Fruit fly (Drosophila melanogaster) whole organism, embryonic: Measurements from ENCODE around the gene Pde11.

Experiments
- Ada2b ChIP-seq: fragments of 200-800 bp; sonication (Bioruptor generic); IDR thresholded peaks from 2 replicates; pipeline ENCODE4 v1.3.6; 2022; ENCODE audit warnings: missing biosample characterization, missing genetic modification characterization
- CG11696 ChIP-seq: fragments of 200-800 bp; sonication (Bioruptor generic); IDR thresholded peaks from 2 replicates; pipeline ENCODE4 v1.3.6; 2022; ENCODE audit warnings: missing biosample characterization, missing genetic modification characterization
- CG11723 ChIP-seq: fragments of 200-800 bp; sonication (Bioruptor generic); optimal IDR thresholded peaks from 2 replicates; lab custom pipeline; 2017; ENCODE audit warnings: missing biosample characterization, mild to moderate bottlenecking, missing genetic modification characterization
- CG12104 ChIP-seq: fragments of 200-800 bp; sonication (Bioruptor generic); optimal IDR thresholded peaks from 3 replicates; lab custom pipeline; 2016; ENCODE audit warnings: missing biosample characterization, missing genetic modification characterization
- CG12219 ChIP-seq: fragments of 200-800 bp; sonication (Bioruptor generic); optimal IDR thresholded peaks from 3 replicates; lab custom pipeline; 2018; ENCODE audit warnings: missing biosample characterization, mild to moderate bottlenecking, missing genetic modification characterization
- CG15479 ChIP-seq: fragments of 200-800 bp; sonication (Bioruptor generic); optimal IDR thresholded peaks from 3 replicates; lab custom pipeline; 2019; ENCODE audit warnings: missing biosample characterization, mild to moderate bottlenecking, missing genetic modification characterization, moderate library complexity
- CG30020 ChIP-seq: fragments of 200-800 bp; optimal IDR thresholded peaks from 2 replicates; lab custom pipeline; 2019; ENCODE audit warnings: missing biosample characterization, mild to moderate bottlenecking, missing genetic modification characterization, moderate library complexity
- CG3065 ChIP-seq: fragments of 200-800 bp; sonication (Bioruptor generic); optimal IDR thresholded peaks from 2 replicates; lab custom pipeline; 2016; ENCODE audit warnings: missing biosample characterization, missing genetic modification characterization
- CG33557 ChIP-seq: fragments of 200-800 bp; sonication (Bioruptor generic); optimal IDR thresholded peaks from 2 replicates; lab custom pipeline; 2019; ENCODE audit warnings: missing biosample characterization, mild to moderate bottlenecking, missing genetic modification characterization, moderate library complexity
- CG4360 ChIP-seq: fragments of 200-800 bp; sonication (Bioruptor generic); IDR thresholded peaks from 2 replicates; pipeline ENCODE4 v1.3.6; 2022; ENCODE audit warnings: missing biosample characterization, missing genetic modification characterization
- CG43689 ChIP-seq: fragments of 200-800 bp; sonication (Bioruptor generic); IDR thresholded peaks from 2 replicates; pipeline ENCODE4 v1.3.6; 2022; ENCODE audit warnings: missing biosample characterization, missing genetic modification characterization
- CG6254 ChIP-seq: fragments of 200-800 bp; sonication (Bioruptor generic); optimal IDR thresholded peaks from 3 replicates; lab custom pipeline; 2017; ENCODE audit warnings: mild to moderate bottlenecking, missing biosample characterization, missing genetic modification reagents, missing genetic modification characterization
- CG6791 ChIP-seq: fragments of 200-800 bp; sonication (Bioruptor generic); IDR thresholded peaks from 3 replicates; pipeline ENCODE4 v1.3.6; 2022; ENCODE audit warnings: missing biosample characterization, missing genetic modification characterization; ENCODE audit not compliant: partially characterized antibody
- CG7556 ChIP-seq: fragments of 200-800 bp; sonication (Bioruptor generic); optimal IDR thresholded peaks from 2 replicates; lab custom pipeline; 2017; ENCODE audit warnings: missing biosample characterization, mild to moderate bottlenecking, missing genetic modification characterization
- CG7786 ChIP-seq: fragments of 200-800 bp; sonication (Bioruptor generic); optimal IDR thresholded peaks from 2 replicates; lab custom pipeline; 2016; ENCODE audit warnings: missing biosample characterization, missing genetic modification characterization
- CG7839 ChIP-seq: fragments of 200-800 bp; sonication (Bioruptor generic); optimal IDR thresholded peaks from 3 replicates; lab custom pipeline; 2018; ENCODE audit warnings: missing biosample characterization, mild to moderate bottlenecking, missing genetic modification characterization, moderate library complexity
- CG8281 ChIP-seq: fragments of 200-800 bp; sonication (Bioruptor generic); optimal IDR thresholded peaks from 2 replicates; lab custom pipeline; 2018; ENCODE audit warnings: missing biosample characterization, mild to moderate bottlenecking, missing genetic modification characterization, moderate library complexity
- CG8359 ChIP-seq: fragments of 200-800 bp; sonication (Bioruptor generic); optimal IDR thresholded peaks from 2 replicates; lab custom pipeline; 2017; ENCODE audit warnings: missing biosample characterization, mild to moderate bottlenecking, missing genetic modification characterization, borderline replicate concordance
- CG8478 ChIP-seq: fragments of >200 bp; optimal IDR thresholded peaks from 2 replicates; lab custom pipeline; 2018
- CG8924 ChIP-seq: fragments of 200-800 bp; optimal IDR thresholded peaks from 3 replicates; lab custom pipeline; 2019; ENCODE audit warnings: missing biosample characterization, mild to moderate bottlenecking, missing genetic modification characterization, moderate library complexity
- Dek ChIP-seq: fragments of 200-800 bp; sonication (Bioruptor generic); optimal IDR thresholded peaks from 3 replicates; lab custom pipeline; 2019; ENCODE audit warnings: missing biosample characterization, mild to moderate bottlenecking, missing genetic modification characterization, moderate library complexity
- H2.0 ChIP-seq: fragments of 200-800 bp; sonication (Bioruptor generic); IDR thresholded peaks from 2 replicates; pipeline ENCODE4 v1.3.6; 2022; ENCODE audit warnings: missing biosample characterization, missing genetic modification characterization
- Hmr ChIP-seq: fragments of 200-800 bp; sonication (Bioruptor generic); optimal IDR thresholded peaks from 3 replicates; lab custom pipeline; 2017; ENCODE audit warnings: mild to moderate bottlenecking, missing biosample characterization, missing genetic modification reagents, missing genetic modification characterization
- Hmx ChIP-seq: fragments of 200-800 bp; sonication (Bioruptor generic); optimal IDR thresholded peaks from 2 replicates; lab custom pipeline; 2016; ENCODE audit warnings: missing biosample characterization, missing genetic modification characterization
- Hr3 ChIP-seq: fragments of 200-800 bp; sonication (Bioruptor generic); optimal IDR thresholded peaks from 3 replicates; lab custom pipeline; 2016; ENCODE audit warnings: missing biosample characterization, missing genetic modification characterization
- Hr51 ChIP-seq, 2 experiments: fragments of 200-800 bp; sonication (Bioruptor generic); optimal IDR thresholded peaks; 2 replicates in 1 of 2; 3 replicates in 1 of 2; lab custom pipeline; 2016 to 2018; ENCODE audit warnings: missing biosample characterization in 2 of 2, missing genetic modification characterization in 2 of 2, mild to moderate bottlenecking in 1 of 2, moderate library complexity in 1 of 2
- Max ChIP-seq: fragments of 200-800 bp; sonication (Bioruptor generic); optimal IDR thresholded peaks from 2 replicates; lab custom pipeline; 2016; ENCODE audit warnings: missing biosample characterization, mild to moderate bottlenecking, missing genetic modification characterization
- Optix ChIP-seq: fragments of 200-800 bp; sonication (Bioruptor generic); IDR thresholded peaks from 3 replicates; pipeline ENCODE4 v1.3.6; 2022; ENCODE audit warnings: missing biosample characterization, missing genetic modification characterization
- PHDP ChIP-seq: fragments of 200-800 bp; sonication (Bioruptor generic); optimal IDR thresholded peaks from 3 replicates; lab custom pipeline; 2018; ENCODE audit warnings: missing biosample characterization, mild to moderate bottlenecking, missing genetic modification characterization, moderate library complexity
- Ptx1 ChIP-seq: fragments of 200-800 bp; sonication (Bioruptor generic); IDR thresholded peaks from 2 replicates; pipeline ENCODE4 v1.3.6; 2022; ENCODE audit warnings: missing biosample characterization, missing genetic modification characterization
- Tbp ChIP-seq: fragments of >200 bp; optimal IDR thresholded peaks from 2 replicates; lab custom pipeline; 2018; ENCODE audit warnings: missing biosample characterization, missing genetic modification characterization
- Trl ChIP-seq, 3 experiments: fragments of >200 bp in 2 of 3; fragments of 200-800 bp in 1 of 3; sonication (Bioruptor generic) in 1 of 3; optimal IDR thresholded peaks; 2 replicates in 1 of 3; 3 replicates in 2 of 3; lab custom pipeline; 2016 to 2017; ENCODE audit warnings: missing biosample characterization in 1 of 3, missing genetic modification characterization in 1 of 3
- danr ChIP-seq: fragments of 200-800 bp; sonication (Bioruptor generic); IDR thresholded peaks from 2 replicates; pipeline ENCODE4 v1.3.6; 2022; ENCODE audit warnings: missing biosample characterization, missing genetic modification characterization
- disco-r ChIP-seq: fragments of 200-800 bp; sonication (Bioruptor generic); optimal IDR thresholded peaks from 2 replicates; lab custom pipeline; 2016; ENCODE audit warnings: missing biosample characterization, missing genetic modification characterization
- emc ChIP-seq: fragments of 200-800 bp; sonication (Bioruptor generic); optimal IDR thresholded peaks from 2 replicates; lab custom pipeline; 2016; ENCODE audit warnings: missing biosample characterization, missing genetic modification characterization
- eve ChIP-seq, 2 experiments: fragments of >200 bp; optimal IDR thresholded peaks; 2 replicates each; lab custom pipeline; 2017; ENCODE audit warnings: missing biosample characterization in 2 of 2, missing genetic modification characterization in 2 of 2
- gt ChIP-seq: fragments of 200-800 bp; sonication (Bioruptor generic); IDR thresholded peaks from 2 replicates; pipeline ENCODE4 v1.3.6; 2022; ENCODE audit warnings: missing biosample characterization, missing genetic modification characterization
- hbn ChIP-seq: fragments of 200-800 bp; sonication (Bioruptor generic); IDR thresholded peaks from 2 replicates; pipeline ENCODE4 v1.3.6; 2022; ENCODE audit warnings: missing biosample characterization, missing genetic modification characterization; ENCODE audit not compliant: partially characterized antibody
- jumu ChIP-seq: fragments of 200-800 bp; sonication (Bioruptor generic); optimal IDR thresholded peaks from 3 replicates; lab custom pipeline; 2016; ENCODE audit warnings: missing biosample characterization, missing genetic modification characterization
- kah ChIP-seq: fragments of 200-800 bp; sonication (Bioruptor generic); optimal IDR thresholded peaks from 2 replicates; lab custom pipeline; 2018; ENCODE audit warnings: missing biosample characterization, mild to moderate bottlenecking, missing genetic modification characterization
- luna ChIP-seq: fragments of 200-800 bp; sonication (Bioruptor generic); optimal IDR thresholded peaks from 2 replicates; lab custom pipeline; 2016; ENCODE audit warnings: missing biosample characterization, missing genetic modification characterization
- odd ChIP-seq: fragments of 200-800 bp; sonication (Bioruptor generic); optimal IDR thresholded peaks from 2 replicates; lab custom pipeline; 2017; ENCODE audit warnings: missing biosample characterization, mild to moderate bottlenecking, missing genetic modification characterization
- otp ChIP-seq: fragments of 200-800 bp; sonication (Bioruptor generic); IDR thresholded peaks from 3 replicates; pipeline ENCODE4, ENCODE4 v1.3.6; 2022; ENCODE audit warnings: missing biosample characterization, missing genetic modification characterization
- pum ChIP-seq: fragments of 200-800 bp; sonication (Bioruptor generic); optimal IDR thresholded peaks from 2 replicates; lab custom pipeline; 2016; ENCODE audit warnings: missing biosample characterization, missing genetic modification characterization
- repo ChIP-seq: fragments of 200-800 bp; sonication (Bioruptor generic); optimal IDR thresholded peaks from 2 replicates; lab custom pipeline; 2016; ENCODE audit warnings: missing biosample characterization, missing genetic modification characterization
- ro ChIP-seq: fragments of 200-800 bp; sonication (Bioruptor generic); IDR thresholded peaks from 2 replicates; pipeline ENCODE4 v1.3.6; 2022; ENCODE audit warnings: missing biosample characterization, missing genetic modification characterization
- schlank ChIP-seq: fragments of 200-800 bp; sonication (Bioruptor generic); optimal IDR thresholded peaks from 2 replicates; lab custom pipeline; 2018; ENCODE audit warnings: missing biosample characterization, mild to moderate bottlenecking, missing genetic modification characterization
- sens ChIP-seq: fragments of 200-800 bp; sonication (Bioruptor generic); peaks from one replicate; lab custom pipeline; 2016; ENCODE audit warnings: missing biosample characterization, missing genetic modification characterization
- slbo ChIP-seq: fragments of 200-800 bp; sonication (Bioruptor generic); IDR thresholded peaks from 2 replicates; pipeline ENCODE4 v1.3.6; 2022; ENCODE audit warnings: missing biosample characterization, missing genetic modification characterization
- sqz ChIP-seq: fragments of 200-800 bp; sonication (Bioruptor generic); optimal IDR thresholded peaks from 3 replicates; lab custom pipeline; 2018; ENCODE audit warnings: missing biosample characterization, mild to moderate bottlenecking, missing genetic modification characterization
- tap ChIP-seq: fragments of 200-800 bp; optimal IDR thresholded peaks from 3 replicates; lab custom pipeline; 2019; ENCODE audit warnings: missing biosample characterization, mild to moderate bottlenecking, missing genetic modification characterization, moderate library complexity

Pde11 gene

DNA sequence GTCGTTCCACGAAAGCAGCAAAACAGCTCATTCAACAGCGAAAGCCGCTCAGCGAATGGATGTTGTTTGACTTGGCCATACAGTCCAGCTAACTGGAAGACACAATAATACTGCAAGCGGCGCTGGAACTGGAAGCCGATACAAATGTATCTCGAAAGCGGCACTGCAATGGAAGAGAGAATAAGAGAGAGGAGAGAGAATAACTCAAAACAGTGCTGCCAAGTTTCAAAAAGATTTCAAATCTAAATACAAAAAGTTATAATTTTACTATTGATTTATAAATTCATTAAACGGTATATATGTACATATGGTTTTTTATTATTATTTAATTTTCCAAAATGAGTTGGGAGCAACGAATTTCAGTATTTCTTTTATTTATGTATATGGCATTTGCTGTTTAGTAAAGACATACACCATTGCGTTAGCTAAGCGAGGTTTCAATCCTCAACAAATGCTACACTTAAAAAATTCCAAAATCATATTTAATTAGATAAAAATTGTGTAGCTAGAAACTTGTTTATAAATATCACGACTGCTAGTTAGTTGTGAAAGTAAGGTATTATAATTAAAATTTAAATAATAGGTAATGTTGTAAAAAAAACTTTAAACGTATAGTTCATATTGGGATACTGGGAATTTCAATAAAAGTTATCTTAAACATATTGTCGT is 105.6 kb downstream of the Pde11 start, which contains the start of gene CG10283 (continued):
- TF ChIP-seq CG3065 (GFP tag; lab: Kevin White, UChicago) (no peak), ro (GFP tag; lab: Robert Waterston, UW) (no peak), luna (GFP tag; lab: Kevin White, UChicago) (no peak), CG8359 (GFP tag; lab: Kevin White, UChicago) (no peak), Hmx (GFP tag; lab: Kevin White, UChicago) (no peak), PHDP (tag; lab: Kevin White, UChicago) (peak; percentile 24), sens (GFP tag; lab: Kevin White, UChicago) (peak; percentile 79), repo (GFP tag; lab: Kevin White, UChicago) (no peak), CG6254 (GFP tag; lab: Kevin White, UChicago) (no peak), emc (GFP tag; lab: Kevin White, UChicago) (no peak), CG33557 (GFP tag; lab: Kevin White, UChicago) (no peak), CG30020 (tag; lab: Kevin White, UChicago) (peak; percentile 55), CG12219 (GFP tag; lab: Kevin White, UChicago) (no peak), CG7786 (GFP tag; lab: Kevin White, UChicago) (no peak), Dek (tag; lab: Kevin White, UChicago) (peak; percentile 52), jumu (GFP tag; lab: Kevin White, UChicago) (no peak), CG8924 (tag; lab: Kevin White, UChicago) (peak; percentile 21), CG8281 (tag; lab: Kevin White, UChicago) (no peak), CG6791 (peak; percentile 18; the same call in 1 of the 3 replicates), CG11723 (GFP tag; lab: Kevin White, UChicago) (no peak), H2.0 (GFP tag; lab: Robert Waterston, UW) (no peak), Tbp (GFP tag; lab: Kevin White, UChicago) (no peak), CG15479 (no peak), CG11696 (GFP tag; lab: Robert Waterston, UW) (no peak), slbo (peak; percentile 75), Ada2b (GFP tag; lab: Robert Waterston, UW) (0 out of 2 replicates have a peak, but pooled peaks have one; percentile 10), CG7839 (tag; lab: Kevin White, UChicago) (no peak), sqz (no peak), Hmr (GFP tag; lab: Kevin White, UChicago) (peak; percentile 10), Hr51 (GFP tag; optimal IDR thresholded peaks at IDR 0.05; lab: Kevin White, UChicago) (no peak), danr (no peak), disco-r (no peak), Optix (GFP tag; lab: Robert Waterston, UW) (no peak), kah (GFP tag; lab: Kevin White, UChicago) (no peak), CG7556 (no peak), CG8478 (lab: Kevin White, UChicago) (no peak), Trl (optimal IDR thresholded peaks at IDR 0.05; lab: Kevin White, UChicago) (peak; percentile 90), Trl (GFP tag; optimal IDR thresholded peaks at IDR 0.05; lab: Kevin White, UChicago) (no peak), gt (GFP tag; lab: Robert Waterston, UW) (no peak), eve (GFP tag; optimal IDR thresholded peaks at IDR 0.05; lab: Kevin White, UChicago) (no peak), hbn (GFP tag; lab: Robert Waterston, UW) (0 out of 2 replicates have a peak, but pooled peaks have one; percentile 13), CG43689 (no peak), CG12104 (GFP tag; lab: Kevin White, UChicago) (peak; percentile 7), Max (no peak), Ptx1 (GFP tag; lab: Robert Waterston, UW) (peak; percentile 56), CG4360 (GFP tag; lab: Robert Waterston, UW) (no peak), odd (GFP tag; lab: Kevin White, UChicago) (no peak), Hr3 (GFP tag; lab: Kevin White, UChicago) (peak; percentile 57), schlank (tag; lab: Kevin White, UChicago) (no peak), pum (GFP tag; lab: Kevin White, UChicago) (no peak), otp (GFP tag; lab: Robert Waterston, UW) (no peak), tap (tag; lab: Kevin White, UChicago) (no peak)
